Worm (Caenorhabditis elegans): Measurements from ENCODE around the gene folr-1.

DNA sequence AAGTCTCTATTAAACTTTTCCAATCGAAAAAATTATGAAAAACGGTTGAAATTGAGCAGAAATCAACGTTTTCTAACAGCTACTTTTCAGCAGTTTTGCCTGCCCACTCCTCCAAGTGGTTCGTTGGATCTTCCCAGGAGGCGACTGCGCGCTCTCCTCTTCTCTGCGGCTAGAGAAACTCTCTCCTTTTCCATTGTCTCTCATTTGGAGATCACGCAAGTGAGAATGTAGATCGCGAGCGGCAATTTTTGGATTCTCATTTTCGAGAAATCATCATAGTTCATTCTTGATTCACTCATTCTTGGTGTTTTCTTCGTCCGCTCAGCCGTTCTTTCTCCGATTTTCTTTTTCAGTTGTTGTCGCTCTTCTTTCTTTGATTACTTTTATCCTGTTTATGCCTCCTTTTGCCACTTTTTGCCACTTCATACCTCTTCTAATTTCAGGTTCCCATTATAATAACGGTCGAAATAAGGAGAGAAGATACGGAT, 35.2 kb upstream of the folr-1 start, which contains the start of gene mrp-4:
- TF ChIP-seq unc-39 (tag; optimal IDR thresholded peaks at IDR 0.05) = no peak
- TF ChIP-seq unc-62 (GFP tag; optimal IDR thresholded peaks at IDR 0.05) = no peak
- no peak for TF ChIP-seq sem-2 (GFP tag; optimal IDR thresholded peaks at IDR 0.05)
- no peak for TF ChIP-seq bed-3 (GFP tag; optimal IDR thresholded peaks at IDR 0.05)
- TF ChIP-seq mep-1 (tag; optimal IDR thresholded peaks at IDR 0.05) = no peak
- TF ChIP-seq nhr-76 (tag; optimal IDR thresholded peaks at IDR 0.05) = no peak
- TF ChIP-seq ces-1 (GFP tag; optimal IDR thresholded peaks at IDR 0.05) = no peak
- no peak for TF ChIP-seq nhr-28 (tag; optimal IDR thresholded peaks at IDR 0.05)
- TF ChIP-seq ztf-11 (tag; optimal IDR thresholded peaks at IDR 0.05) = no peak
- no peak for TF ChIP-seq mls-2 (tag; optimal IDR thresholded peaks at IDR 0.05)
- TF ChIP-seq nhr-2 (tag; optimal IDR thresholded peaks at IDR 0.05) = no peak
